Worm (Caenorhabditis elegans) whole organism, L3 larva: ENCODE data around the gene C49A9.4.

Source experiments
- R02D3.7 ChIP-seq: fragments of 150-350 bp; optimal IDR thresholded peaks from 2 replicates; lab custom pipeline; 2014; ENCODE audit warnings: missing biosample characterization, missing genetic modification characterization
- ZK546.5 ChIP-seq: sonication (generic microtip); optimal IDR thresholded peaks from 2 replicates; lab custom pipeline; 2017; ENCODE audit warnings: missing biosample characterization, missing genetic modification characterization
- aly-2 ChIP-seq: fragments of 150-350 bp; optimal IDR thresholded peaks from 2 replicates; lab custom pipeline; 2014; ENCODE audit warnings: missing biosample characterization, missing genetic modification characterization
- ama-1 ChIP-seq: fragments of 150-350 bp; optimal IDR thresholded peaks from 2 replicates; lab custom pipeline; 2018
- ceh-16 ChIP-seq: sonication (generic microtip); optimal IDR thresholded peaks from 2 replicates; lab custom pipeline; 2017; ENCODE audit warnings: missing biosample characterization, missing genetic modification characterization
- ceh-82 ChIP-seq: fragments of 150-350 bp; optimal IDR thresholded peaks from 2 replicates; lab custom pipeline; 2014; ENCODE audit warnings: missing biosample characterization, missing genetic modification characterization
- ceh-9 ChIP-seq: sonication (generic microtip); optimal IDR thresholded peaks from 2 replicates; lab custom pipeline; 2018; ENCODE audit warnings: missing biosample characterization, missing genetic modification characterization
- daf-12 ChIP-seq: fragments of 150-350 bp; optimal IDR thresholded peaks from 2 replicates; lab custom pipeline; 2014; ENCODE audit warnings: missing biosample characterization, missing genetic modification reagents, missing genetic modification characterization
- egl-5 ChIP-seq: fragments of 150-350 bp; optimal IDR thresholded peaks from 2 replicates; lab custom pipeline; 2017; ENCODE audit warnings: missing biosample characterization, missing genetic modification reagents, missing genetic modification characterization, inconsistent platforms
- elt-1 ChIP-seq: fragments of 150-350 bp; optimal IDR thresholded peaks from 2 replicates; lab custom pipeline; 2014; ENCODE audit warnings: missing biosample characterization, missing genetic modification characterization
- eor-1 ChIP-seq, 2 experiments: fragments of 150-350 bp; optimal IDR thresholded peaks; 2 replicates each; lab custom pipeline; 2014 to 2018; ENCODE audit warnings: missing biosample characterization in 2 of 2, missing genetic modification characterization in 2 of 2
- fkh-2 ChIP-seq: fragments of 150-350 bp; optimal IDR thresholded peaks from 2 replicates; lab custom pipeline; 2014; ENCODE audit warnings: missing biosample characterization, missing genetic modification reagents, missing genetic modification characterization
- fos-1 ChIP-seq: fragments of 150-350 bp; optimal IDR thresholded peaks from 2 replicates; lab custom pipeline; 2014; ENCODE audit warnings: missing biosample characterization, missing genetic modification characterization
- jun-1 ChIP-seq: fragments of 150-350 bp; optimal IDR thresholded peaks from 2 replicates; lab custom pipeline; 2014; ENCODE audit warnings: missing biosample characterization, missing genetic modification reagents, missing genetic modification characterization
- lin-15B ChIP-seq: fragments of 150-350 bp; optimal IDR thresholded peaks from 2 replicates; lab custom pipeline; 2014; ENCODE audit warnings: missing biosample characterization, missing genetic modification characterization
- lin-39 ChIP-seq: fragments of 150-350 bp; optimal IDR thresholded peaks from 2 replicates; lab custom pipeline; 2018; ENCODE audit warnings: missing biosample characterization, missing genetic modification reagents, missing genetic modification characterization
- lsy-12 ChIP-seq: sonication (generic microtip); optimal IDR thresholded peaks from 2 replicates; lab custom pipeline; 2016; ENCODE audit warnings: mild to moderate bottlenecking, missing genetic modification characterization, missing compliant biosample characterization
- mdl-1 ChIP-seq: fragments of 150-350 bp; optimal IDR thresholded peaks from 2 replicates; lab custom pipeline; 2014; ENCODE audit warnings: missing biosample characterization, missing genetic modification characterization
- nfya-1 ChIP-seq: sonication (generic microtip); optimal IDR thresholded peaks from 2 replicates; lab custom pipeline; 2017; ENCODE audit warnings: missing genetic modification characterization, mild to moderate bottlenecking, missing compliant biosample characterization, antibody characterized with exemption, moderate library complexity; ENCODE audit not compliant: insufficient read depth
- nhr-11 ChIP-seq: fragments of 150-350 bp; optimal IDR thresholded peaks from 2 replicates; lab custom pipeline; 2014; ENCODE audit warnings: missing biosample characterization, missing genetic modification characterization
- nhr-23 ChIP-seq: fragments of 150-350 bp; optimal IDR thresholded peaks from 2 replicates; lab custom pipeline; 2014; ENCODE audit warnings: missing biosample characterization, missing genetic modification reagents, missing genetic modification characterization
- nhr-237 ChIP-seq: fragments of 150-350 bp; optimal IDR thresholded peaks from 2 replicates; lab custom pipeline; 2014; ENCODE audit warnings: missing biosample characterization, missing genetic modification characterization
- nhr-25 ChIP-seq: sonication (generic microtip); optimal IDR thresholded peaks from 2 replicates; lab custom pipeline; 2017; ENCODE audit warnings: missing biosample characterization, missing genetic modification characterization
- nhr-28 ChIP-seq: fragments of 150-350 bp; optimal IDR thresholded peaks from 2 replicates; lab custom pipeline; 2014; ENCODE audit warnings: missing biosample characterization, missing genetic modification characterization
- nhr-67 ChIP-seq: fragments of 150-350 bp; optimal IDR thresholded peaks from 2 replicates; lab custom pipeline; 2014; ENCODE audit warnings: missing biosample characterization, missing genetic modification characterization
- nhr-76 ChIP-seq: fragments of 150-350 bp; sonication (generic microtip); optimal IDR thresholded peaks from 5 replicates; lab custom pipeline; 2014; ENCODE audit warnings: missing biosample characterization, missing genetic modification characterization
- nhr-77 ChIP-seq: fragments of 150-350 bp; optimal IDR thresholded peaks from 2 replicates; lab custom pipeline; 2014; ENCODE audit warnings: missing biosample characterization, missing genetic modification characterization
- pha-4 ChIP-seq: fragments of 150-350 bp; optimal IDR thresholded peaks from 2 replicates; lab custom pipeline; 2014; ENCODE audit warnings: missing biosample characterization, missing genetic modification reagents, missing genetic modification characterization
- pqm-1 ChIP-seq: fragments of 150-350 bp; optimal IDR thresholded peaks from 2 replicates; lab custom pipeline; 2017; ENCODE audit warnings: missing biosample characterization, missing genetic modification characterization, inconsistent platforms
- sea-2 ChIP-seq: fragments of 150-350 bp; sonication (generic microtip); optimal IDR thresholded peaks from 4 replicates; lab custom pipeline; 2014; ENCODE audit warnings: missing biosample characterization, missing genetic modification reagents, missing genetic modification characterization
- snpc-4 ChIP-seq: fragments of 150-350 bp; optimal IDR thresholded peaks from 2 replicates; lab custom pipeline; 2014; ENCODE audit warnings: missing biosample characterization, missing genetic modification characterization
- tbx-2 ChIP-seq: sonication (generic microtip); optimal IDR thresholded peaks from 2 replicates; lab custom pipeline; 2016; ENCODE audit warnings: mild to moderate bottlenecking, missing genetic modification characterization, missing compliant biosample characterization
- unc-62 ChIP-seq: fragments of 150-350 bp; sonication (generic microtip); optimal IDR thresholded peaks from 4 replicates; lab custom pipeline; 2014; ENCODE audit warnings: missing biosample characterization, missing genetic modification reagents, missing genetic modification characterization
- zag-1 ChIP-seq: fragments of 150-350 bp; optimal IDR thresholded peaks from 2 replicates; lab custom pipeline; 2014; ENCODE audit warnings: missing biosample characterization, missing genetic modification characterization
- ztf-11 ChIP-seq: fragments of 150-350 bp; optimal IDR thresholded peaks from 2 replicates; lab custom pipeline; 2014; ENCODE audit warnings: missing biosample characterization, missing genetic modification characterization

Gene C49A9.4

ce11 chrIV:6259732-6260131 is 40.2 kb downstream of the C49A9.4 start, which contains the start of gene nlp-16:
TSS of gene nlp-16 (minus strand) at chrIV:6259832.
- TF ChIP-seq lsy-12 (tag; lab: Kevin White, UChicago), result no peak
- no peak for TF ChIP-seq tbx-2 (tag; lab: Kevin White, UChicago)
- no peak for TF ChIP-seq snpc-4 (tag; lab: Kevin White, UChicago)
- TF ChIP-seq ztf-11 (tag; lab: Kevin White, UChicago), result no peak
- no peak for TF ChIP-seq pha-4
- TF ChIP-seq lin-15B (tag; lab: Kevin White, UChicago), result no peak
- TF ChIP-seq elt-1 (tag; lab: Kevin White, UChicago), result no peak
- TF ChIP-seq eor-1 (tag; optimal IDR thresholded peaks at IDR 0.05; lab: Kevin White, UChicago), result no peak
- TF ChIP-seq lin-39 (tag; lab: Kevin White, UChicago), result no peak
- TF ChIP-seq pqm-1 (tag; lab: Kevin White, UChicago), result no peak
- TF ChIP-seq mdl-1 (tag; lab: Kevin White, UChicago), result no peak
- TF ChIP-seq ceh-16, result no peak
- no peak for TF ChIP-seq nhr-77 (tag; lab: Kevin White, UChicago)
- no peak for TF ChIP-seq sea-2 (GFP tag; lab: Kevin White, UChicago)

DNA sequence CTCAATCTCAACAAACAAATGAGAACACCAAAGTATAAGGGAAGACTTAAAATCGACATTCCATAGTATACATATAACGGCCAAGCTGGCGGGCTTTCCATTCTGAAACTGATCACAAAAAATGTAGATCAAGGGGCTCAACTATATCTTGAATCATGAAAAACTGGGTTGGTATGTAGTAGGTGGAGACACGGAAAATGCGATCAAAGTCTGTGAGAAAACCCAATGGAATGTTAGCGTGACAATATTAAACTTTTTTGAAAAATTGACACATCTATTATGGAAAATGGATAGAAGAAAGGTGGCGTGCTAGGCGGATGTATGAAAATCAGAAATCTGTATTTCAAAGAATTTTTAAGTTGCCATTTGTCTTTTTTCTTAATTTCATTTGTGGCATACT is 43.8 kb downstream of the C49A9.4 start, which contains the start of gene srv-28:
srv-28 (minus strand) TSS at position 101 of the 400 bp plus-strand sequence.
- TF ChIP-seq elt-1 (tag; lab: Kevin White, UChicago) (no peak), mdl-1 (tag; lab: Kevin White, UChicago) (no peak), nhr-25 (tag; lab: Kevin White, UChicago) (no peak), eor-1 (tag; optimal IDR thresholded peaks at IDR 0.05; lab: Kevin White, UChicago) (no peak), egl-5 (tag; lab: Kevin White, UChicago) (no peak), nhr-11 (tag; lab: Kevin White, UChicago) (no peak), nhr-28 (tag; lab: Kevin White, UChicago) (no peak), ceh-9 (tag; lab: Kevin White, UChicago) (no peak), daf-12 (tag; lab: Kevin White, UChicago) (no peak), pha-4 (no peak), ZK546.5 (no peak), jun-1 (tag; lab: Kevin White, UChicago) (no peak), ama-1 (lab: Kevin White, UChicago) (no peak), lsy-12 (tag; lab: Kevin White, UChicago) (no peak), zag-1 (tag; lab: Kevin White, UChicago) (no peak)

ce11 chrIV:6266499-6266898 is 47.0 kb downstream of the C49A9.4 start, which contains the start of gene srv-29:
TSS of gene srv-29 (minus strand) at chrIV:6266599.
- no peak for TF ChIP-seq ceh-9 (tag; lab: Kevin White, UChicago)
- no peak for TF ChIP-seq nhr-237
- TF ChIP-seq eor-1 (tag; optimal IDR thresholded peaks at IDR 0.05; lab: Kevin White, UChicago), result no peak
- TF ChIP-seq nhr-28 (tag; lab: Kevin White, UChicago), result no peak
- no peak for TF ChIP-seq fos-1 (tag; lab: Kevin White, UChicago)
- TF ChIP-seq nhr-67 (tag; lab: Kevin White, UChicago), result no peak
- no peak for TF ChIP-seq daf-12 (tag; lab: Kevin White, UChicago)
- TF ChIP-seq nhr-76 (tag; lab: Kevin White, UChicago), result no peak
- no peak for TF ChIP-seq egl-5 (tag; lab: Kevin White, UChicago)
- no peak for TF ChIP-seq nhr-23 (tag; lab: Kevin White, UChicago)
- no peak for TF ChIP-seq zag-1 (tag; lab: Kevin White, UChicago)
- TF ChIP-seq fkh-2 (tag; lab: Kevin White, UChicago), result no peak
- no peak for TF ChIP-seq nfya-1 (tag; lab: Kevin White, UChicago)
- no peak for TF ChIP-seq lin-39 (tag; lab: Kevin White, UChicago)
- TF ChIP-seq pqm-1 (tag; lab: Kevin White, UChicago), result no peak
- TF ChIP-seq aly-2 (tag; lab: Kevin White, UChicago), result no peak

ce11 chrIV:6269346-6269745 is 49.9 kb downstream of the C49A9.4 start, which contains the start of gene srv-30:
TSS of gene srv-30 (minus strand) at chrIV:6269446.
- TF ChIP-seq sea-2 (GFP tag; lab: Kevin White, UChicago) (no peak), ceh-82 (tag; lab: Kevin White, UChicago) (no peak), nfya-1 (tag; lab: Kevin White, UChicago) (no peak), egl-5 (tag; lab: Kevin White, UChicago) (no peak), unc-62 (GFP tag; lab: Kevin White, UChicago) (no peak), R02D3.7 (tag; lab: Kevin White, UChicago) (no peak), jun-1 (tag; lab: Kevin White, UChicago) (no peak), mdl-1 (tag; lab: Kevin White, UChicago) (no peak), pqm-1 (tag; lab: Kevin White, UChicago) (no peak), lin-15B (tag; lab: Kevin White, UChicago) (no peak), nhr-23 (tag; lab: Kevin White, UChicago) (no peak)
- TF ChIP-seq, all 47 proteins: peak for 0
